Fruit fly (Drosophila melanogaster): ENCODE measurements around the gene pigs.

Gene pigs

DNA sequence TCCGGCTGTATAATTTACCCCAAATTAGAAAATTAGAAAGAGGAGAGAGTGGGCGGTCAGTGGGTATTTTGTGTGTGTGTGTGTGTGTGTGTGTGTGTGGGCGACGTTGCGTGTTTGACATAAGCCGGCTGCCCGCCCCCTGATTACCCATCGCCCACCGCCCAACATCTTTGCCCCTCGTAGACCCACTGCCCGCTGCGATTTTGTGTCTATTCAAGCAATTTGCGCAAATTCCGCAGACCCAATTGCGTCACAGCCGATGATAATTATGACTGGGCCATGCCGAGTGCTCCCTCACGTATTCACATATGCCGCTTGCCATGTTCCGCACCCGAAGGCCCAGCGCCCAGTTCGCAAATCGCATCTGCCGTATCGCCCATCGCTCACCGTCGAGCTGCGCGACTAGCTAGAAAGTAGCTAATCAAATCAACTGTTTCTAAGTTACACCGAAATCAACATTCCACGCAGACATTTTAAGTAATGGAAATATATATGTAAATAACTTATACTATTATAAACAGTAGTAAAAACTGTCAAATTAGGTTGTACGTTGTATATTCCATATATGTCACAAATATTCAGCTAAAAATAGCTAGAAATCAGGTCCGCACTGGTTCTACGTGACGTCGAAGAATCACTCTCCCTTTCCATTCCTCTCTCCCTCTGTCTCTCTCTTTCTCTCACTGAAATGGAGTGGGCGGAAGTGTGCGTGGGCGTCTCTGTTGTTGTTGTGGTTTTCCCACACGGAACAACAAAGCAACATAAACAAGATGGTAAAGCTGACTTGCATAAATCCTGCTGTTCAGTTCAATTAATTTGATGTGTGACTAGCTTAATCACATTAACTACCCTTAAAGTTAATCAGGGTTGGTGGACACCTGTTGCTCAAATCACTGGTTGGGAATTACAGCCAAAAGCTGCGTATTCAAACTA, 57.0 kb downstream of the pigs start:
- peak; percentile 74 for TF ChIP-seq noc (tag; optimal IDR thresholded peaks at IDR 0.05)

- no peak for TF ChIP-seq noc (tag; optimal IDR thresholded peaks at IDR 0.05)
Measured at dm6 chrX:6659919-6660318, 60.1 kb downstream of the pigs start.

DNA sequence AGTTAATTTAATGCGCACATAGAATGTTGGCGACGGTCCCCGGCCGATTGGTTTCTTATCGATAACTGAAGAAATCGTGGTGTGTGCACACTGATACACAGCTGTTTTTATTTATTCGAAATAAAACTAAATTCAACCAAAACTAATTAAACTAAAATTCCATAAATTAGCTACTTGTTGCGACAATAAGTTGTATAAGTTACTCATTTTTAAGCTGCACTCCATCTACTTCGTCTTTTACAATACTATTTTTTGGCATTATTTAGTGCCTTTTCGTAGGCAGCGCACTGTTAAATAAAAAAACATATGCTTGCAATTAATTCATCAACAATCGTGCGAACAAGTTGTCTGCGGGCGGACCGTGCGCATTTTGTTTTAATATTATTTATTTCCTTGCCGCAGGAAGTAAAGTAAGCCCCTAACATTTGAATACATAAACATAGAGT, 61.6 kb downstream of the pigs start, which contains the start of the genes CG3224 and Ctr1A:
CG3224 (minus strand) TSS at position 71 of the 446 bp plus-strand sequence.
Ctr1A (plus strand) TSS at position 256 of the 446 bp plus-strand sequence.
- TF ChIP-seq noc (tag; optimal IDR thresholded peaks at IDR 0.05), result peak; percentile 14

DNA sequence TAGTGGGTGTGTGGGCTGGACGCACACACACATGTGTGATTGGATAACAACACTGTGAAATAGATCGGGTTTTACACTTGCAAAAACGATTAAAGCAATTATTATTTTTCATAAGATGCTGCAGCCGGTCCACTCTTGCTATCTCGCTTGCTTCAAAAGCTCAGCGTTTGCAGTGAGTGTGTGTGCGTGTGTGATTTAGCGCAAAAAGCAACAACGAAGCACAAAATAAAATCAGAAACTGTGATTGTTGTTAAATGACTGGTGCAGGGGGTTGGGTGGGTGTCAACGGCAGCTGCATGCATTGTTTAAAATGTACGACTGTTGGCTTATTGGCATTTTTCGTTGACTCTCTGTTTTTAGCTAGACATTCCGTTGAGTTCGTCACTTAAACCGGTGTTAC, 62.0 kb downstream of the pigs start:
- no peak for TF ChIP-seq noc (tag; optimal IDR thresholded peaks at IDR 0.05)

- no peak for TF ChIP-seq noc (tag; optimal IDR thresholded peaks at IDR 0.05)
Measured at dm6 chrX:6662378-6662777, 62.5 kb downstream of the pigs start.

DNA sequence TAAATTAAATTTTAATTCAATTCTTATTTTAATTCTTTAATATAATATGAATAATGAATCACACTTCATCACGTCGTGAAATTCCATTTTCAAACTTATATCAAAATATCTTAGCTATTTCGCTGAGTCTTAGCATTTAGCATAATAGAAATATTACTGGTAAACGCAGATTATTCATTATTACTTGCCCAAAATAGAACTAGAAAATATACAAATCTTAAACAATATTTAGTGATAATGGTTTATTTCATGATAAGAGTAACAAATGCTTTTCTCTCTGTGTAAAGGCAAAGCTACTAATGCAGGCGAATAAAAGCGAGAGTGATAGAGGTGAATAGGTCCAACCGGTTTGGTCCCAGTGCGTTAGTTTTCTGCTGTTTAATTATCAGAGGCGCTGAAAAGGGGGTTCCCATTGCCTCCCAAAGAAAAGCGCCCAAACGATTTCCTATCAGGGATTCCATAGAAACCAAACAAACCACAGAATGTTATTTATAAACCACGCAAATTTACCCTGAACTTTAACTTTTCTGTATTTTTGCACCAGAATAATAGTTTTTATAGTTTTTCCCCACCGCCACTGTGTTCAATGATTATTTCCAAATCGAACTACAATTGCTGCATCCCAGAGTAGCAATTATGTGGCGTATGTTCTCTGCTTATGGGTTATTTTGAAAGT, 63.2 kb downstream of the pigs start:
- TF ChIP-seq noc (tag; optimal IDR thresholded peaks at IDR 0.05), result no peak

DNA sequence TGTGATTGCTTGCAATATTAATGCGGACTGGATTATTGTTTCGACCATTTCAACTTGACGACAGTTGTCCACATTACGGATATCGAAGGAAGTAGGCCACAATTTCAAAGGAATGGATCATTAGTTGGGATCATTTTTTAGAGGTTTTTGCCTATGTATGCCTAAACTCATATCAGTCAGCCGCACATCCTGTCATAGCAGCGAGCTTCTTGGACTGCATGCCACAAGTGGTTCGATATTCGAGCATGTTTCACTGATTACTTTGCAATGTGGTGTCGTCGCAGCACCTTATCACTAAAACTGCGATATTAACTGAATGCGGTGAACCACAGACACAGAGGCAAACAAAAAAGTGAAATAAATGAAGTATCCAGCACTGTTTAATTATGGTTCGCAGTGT, 64.1 kb downstream of the pigs start:
- TF ChIP-seq noc (tag; optimal IDR thresholded peaks at IDR 0.05), result no peak

- no peak for TF ChIP-seq noc (tag; optimal IDR thresholded peaks at IDR 0.05)
Measured at dm6 chrX:6673637-6674487, 74.0 kb downstream of the pigs start, which contains the start of the genes CG3198 and Mcm6. Gene CG3198, minus strand, starts transcription at chrX:6673973. Gene Mcm6, plus strand, starts transcription at chrX:6674387.

DNA sequence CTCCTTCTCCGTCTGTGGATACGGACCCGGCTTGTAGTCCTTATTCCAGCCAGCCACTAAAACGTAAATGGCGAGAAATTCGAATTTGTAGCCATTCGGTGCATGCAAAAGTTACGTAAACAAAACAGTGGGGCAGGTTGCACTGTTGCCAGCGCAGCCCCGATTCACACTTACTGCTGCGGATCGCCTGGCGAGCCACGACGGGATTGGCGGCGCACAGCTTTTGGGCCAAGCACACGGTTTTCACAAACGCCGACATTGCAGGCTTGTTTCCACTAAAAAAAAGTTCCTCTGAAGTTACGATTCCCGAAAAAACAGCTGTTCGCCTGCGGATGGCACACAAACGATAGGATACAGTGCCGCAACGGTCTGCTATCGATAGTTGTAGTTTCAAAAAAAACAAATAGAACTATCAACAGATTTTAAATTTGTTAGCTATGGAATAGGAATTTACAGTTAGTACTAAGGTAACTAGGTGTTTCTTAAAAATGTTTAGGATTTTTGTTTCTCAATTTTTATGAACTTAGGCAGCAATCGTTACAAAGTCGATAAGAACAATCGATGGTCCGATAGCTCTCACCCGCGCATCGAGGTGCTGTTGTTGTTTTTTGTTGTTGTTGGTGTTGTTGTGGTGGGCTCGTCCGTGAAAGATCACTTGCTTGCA, 78.1 kb downstream of the pigs start, which contains the start of gene Fum1:
Fum1 (plus strand) TSS at position 599 of the 664 bp plus-strand sequence.
- no peak for TF ChIP-seq noc (tag; optimal IDR thresholded peaks at IDR 0.05)

- TF ChIP-seq noc (tag; optimal IDR thresholded peaks at IDR 0.05), result peak; percentile 94
Measured at dm6 chrX:6678635-6679501, 79.0 kb downstream of the pigs start, which contains the start of gene ND-ASHI. Gene ND-ASHI, minus strand, starts transcription at chrX:6679118.

DNA sequence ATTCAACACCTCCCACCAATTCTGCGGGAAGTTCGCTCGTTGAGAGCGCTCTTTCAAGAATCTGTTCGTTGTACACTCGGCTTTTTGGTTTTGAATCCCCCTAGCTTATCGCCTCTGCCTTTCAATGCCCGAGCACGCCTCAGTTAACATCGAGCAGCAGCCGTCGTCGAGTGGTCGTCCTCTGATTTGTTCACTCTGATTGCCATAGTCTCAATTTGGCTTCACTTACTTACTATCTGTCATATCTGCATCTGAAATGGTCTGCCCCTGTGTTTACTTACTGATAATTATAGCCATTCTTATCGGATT, 79.6 kb downstream of the pigs start:
- peak; percentile 49 for TF ChIP-seq noc (tag; optimal IDR thresholded peaks at IDR 0.05)

dm6 chrX:6681467-6681866, 81.6 kb downstream of the pigs start, which contains the start of gene Fum2:
Gene Fum2, plus strand, starts transcription at chrX:6681767.
- TF ChIP-seq noc (tag; optimal IDR thresholded peaks at IDR 0.05), result no peak

- TF ChIP-seq noc (tag; optimal IDR thresholded peaks at IDR 0.05), result no peak
Measured at dm6 chrX:6683635-6684499, 84.0 kb downstream of the pigs start, which contains the start of gene Pink1. Gene Pink1, plus strand, starts transcription at chrX:6683798.
